Worm (Caenorhabditis elegans) whole organism, L4/young adult: ENCODE data around the gene dcs-1.

Experiments used
- dao-5 ChIP-seq: sonication (generic microtip); optimal IDR thresholded peaks from 2 replicates; lab custom pipeline; 2016; ENCODE audit warnings: missing genotype, missing genetic modification characterization, moderate library complexity, missing compliant biosample characterization
- him-1 ChIP-seq: sonication (generic microtip); optimal IDR thresholded peaks from 2 replicates; lab custom pipeline; 2016; ENCODE audit warnings: missing genotype, missing genetic modification reagents, missing genetic modification characterization, missing compliant biosample characterization

ce11 chrV:20104417-20104816, 13.9 kb upstream of the dcs-1 start:
- no peak for TF ChIP-seq dao-5 (tag; lab: Kevin White, UChicago)
- no peak for TF ChIP-seq him-1 (tag; lab: Kevin White, UChicago)
